Worm (Caenorhabditis elegans): ENCODE measurements around the gene M106.2.
A peak's percentile ranks its signal among the peaks of the same experiment; 100 is the strongest.

The M106.2 gene

DNA sequence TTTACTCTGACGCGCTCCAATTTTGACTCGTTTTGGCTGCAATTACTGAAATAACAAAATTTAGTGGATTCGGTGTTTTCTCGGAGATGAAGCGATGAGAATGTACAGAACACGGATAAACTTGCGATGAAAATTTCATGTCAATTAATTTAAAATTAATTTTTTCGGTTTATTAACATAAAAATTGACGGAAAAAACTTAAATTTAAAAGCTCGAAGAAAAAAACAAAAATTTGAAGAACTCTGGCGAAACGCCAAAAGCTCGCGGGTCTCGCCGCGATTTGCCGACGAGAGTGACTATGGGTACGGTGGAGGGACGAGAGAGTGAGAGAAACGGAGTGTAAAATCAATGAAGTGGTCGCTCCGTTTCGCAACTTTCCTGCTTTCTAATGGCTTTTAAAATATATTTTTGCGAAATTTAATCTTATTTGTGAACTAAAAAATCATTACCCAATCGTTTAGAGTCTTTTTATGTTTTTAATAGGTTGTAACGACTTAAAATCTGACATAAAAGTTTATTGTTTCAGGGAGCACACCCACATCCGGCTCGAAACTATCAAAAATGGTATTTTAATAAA lies 19.0 kb upstream of the M106.2 start, which contains the start of the genes gmps-1 and cap-2:
TSS of gene gmps-1 (minus strand) at position 51 of the 577 bp plus-strand sequence.
TSS of gene cap-2 (plus strand) at position 527 of the 577 bp plus-strand sequence.
- TF ChIP-seq lin-39 (tag; optimal IDR thresholded peaks at IDR 0.05) (peak; percentile 67), dve-1 (tag; optimal IDR thresholded peaks at IDR 0.05; ENCODE audit: insufficient read depth) (peak; percentile 99), madf-5 (GFP tag; IDR thresholded peaks at IDR 0.05) (no peak), ztf-11 (tag; optimal IDR thresholded peaks at IDR 0.05) (no peak), nhr-6 (tag; optimal IDR thresholded peaks at IDR 0.05) (peak; percentile 93), F37D6.2 (tag; optimal IDR thresholded peaks at IDR 0.05) (peak; percentile 91), daf-12 (tag; optimal IDR thresholded peaks at IDR 0.05) (no peak), snpc-1.2 (GFP tag; IDR thresholded peaks at IDR 0.05) (peak; percentile 75), fos-1 (tag; optimal IDR thresholded peaks at IDR 0.05) (peak; percentile 58), daf-19 (GFP tag; conservative IDR thresholded peaks at IDR 0.05) (peak; percentile 69; the same call in 1 of the 2 replicates), F10B5.3 (tag; optimal IDR thresholded peaks at IDR 0.05) (peak; percentile 90), ces-1 (GFP tag; optimal IDR thresholded peaks at IDR 0.05) (peak; percentile 75), ceh-82 (tag; optimal IDR thresholded peaks at IDR 0.05) (no peak), jun-1 (tag; optimal IDR thresholded peaks at IDR 0.05) (peak; percentile 79), mdl-1 (tag; optimal IDR thresholded peaks at IDR 0.05) (peak; percentile 61 to 78), Y48G9A.11 (GFP tag; IDR thresholded peaks at IDR 0.05) (peak; percentile 78), zip-11 (GFP tag; IDR thresholded peaks at IDR 0.05) (no peak), T20F7.1 (GFP tag; optimal IDR thresholded peaks at IDR 0.05) (peak; percentile 89), pha-4 (GFP tag; IDR thresholded peaks at IDR 0.05) (peak; percentile 96), pha-4 (tag; optimal IDR thresholded peaks at IDR 0.05) (no peak), attf-4 (tag; optimal IDR thresholded peaks at IDR 0.05) (no peak), madf-9 (GFP tag; conservative IDR thresholded peaks at IDR 0.05) (peak; percentile 88), unc-130 (GFP tag; optimal IDR thresholded peaks at IDR 0.05) (peak; percentile 70), nhr-76 (tag; optimal IDR thresholded peaks at IDR 0.05) (peak; percentile 35), lin-38 (GFP tag; IDR thresholded peaks at IDR 0.05) (peak; percentile 93), ceh-28 (tag; optimal IDR thresholded peaks at IDR 0.05) (peak; percentile 75), ctbp-1 (GFP tag; IDR thresholded peaks at IDR 0.05) (peak; percentile 97), dpl-1 (GFP tag; optimal IDR thresholded peaks at IDR 0.05) (peak; percentile 91), hif-1 (tag; optimal IDR thresholded peaks at IDR 0.05) (peak; percentile 68 to 87), zag-1 (tag; optimal IDR thresholded peaks at IDR 0.05) (peak; percentile 34), nhr-48 (tag; optimal IDR thresholded peaks at IDR 0.05) (peak; percentile 90), nhr-77 (tag; optimal IDR thresholded peaks at IDR 0.05) (peak; percentile 96), nhr-28 (tag; optimal IDR thresholded peaks at IDR 0.05) (peak; percentile 87), ceh-32 (tag; optimal IDR thresholded peaks at IDR 0.05; ENCODE audit: poor library complexity) (peak; percentile 81), saeg-2 (GFP tag; IDR thresholded peaks at IDR 0.05) (peak; percentile 91), D1046.2 (GFP tag; IDR thresholded peaks at IDR 0.05) (peak; percentile 7; the same call in 1 of the 2 replicates), zfp-3 (GFP tag; conservative IDR thresholded peaks at IDR 0.05) (peak; percentile 86), mxl-2 (GFP tag; conservative IDR thresholded peaks at IDR 0.05) (peak; percentile 76; the same call in 1 of the 2 replicates), egl-27 (tag; optimal IDR thresholded peaks at IDR 0.05) (no peak), nhr-102 (tag; optimal IDR thresholded peaks at IDR 0.05) (peak; percentile 96), nhr-10 (tag; optimal IDR thresholded peaks at IDR 0.05) (peak; percentile 19), set-16 (GFP tag; IDR thresholded peaks at IDR 0.05) (peak; percentile 74), lin-13 (GFP tag; optimal IDR thresholded peaks at IDR 0.05) (peak; percentile 82), daf-16 (GFP tag; optimal IDR thresholded peaks at IDR 0.05) (peak; percentile 42 to 91), daf-16 (tag; optimal IDR thresholded peaks at IDR 0.05) (peak; percentile 60), spr-3 (GFP tag; optimal IDR thresholded peaks at IDR 0.05) (peak; percentile 92), arid-1 (GFP tag; conservative IDR thresholded peaks at IDR 0.05) (peak; percentile 97), ama-1 (optimal IDR thresholded peaks at IDR 0.05) (peak; percentile 54), unc-39 (tag; optimal IDR thresholded peaks at IDR 0.05) (no peak), sdz-12 (GFP tag; optimal IDR thresholded peaks at IDR 0.05) (peak; percentile 33), zip-2 (tag; optimal IDR thresholded peaks at IDR 0.05) (peak; percentile 72), ZK337.2 (GFP tag; IDR thresholded peaks at IDR 0.05) (peak; percentile 89)
